Fruit fly (Drosophila melanogaster) whole organism, larva: Measurements from ENCODE around the gene Tbc1d22.

ENCODE experiments used
- noc ChIP-seq: fragments of 200-800 bp; sonication (Bioruptor generic); optimal IDR thresholded peaks from 3 replicates; lab custom pipeline; 2019; ENCODE audit warnings: missing biosample characterization, mild to moderate bottlenecking, missing genetic modification characterization, moderate library complexity

Tbc1d22 gene

dm6 chr3R:21097631-21098117, 4.3 kb upstream of the Tbc1d22 start, which contains the start of gene RhoGAP93B:
Gene RhoGAP93B (minus strand): TSS chr3R:21097827.
- peak; percentile 83 for TF ChIP-seq noc (tag; lab: Kevin White, UChicago)

dm6 chr3R:21102477-21102876, 478 bp downstream of the Tbc1d22 start:
- TF ChIP-seq noc (tag; lab: Kevin White, UChicago) = no peak

- TF ChIP-seq noc (tag; lab: Kevin White, UChicago) = no peak
These were observed 6.0 kb downstream of the Tbc1d22 start, which contains the start of the genes Sec15 and rtet for dm6 chr3R:21107907-21108591. Gene Sec15 (minus strand): TSS chr3R:21107972. Gene rtet (plus strand): TSS chr3R:21108446.

dm6 chr3R:21109712-21110111, 7.7 kb downstream of the Tbc1d22 start:
- no peak for TF ChIP-seq noc (tag; lab: Kevin White, UChicago)

dm6 chr3R:21111046-21111480, 9.1 kb downstream of the Tbc1d22 start, which contains the start of gene Rab11:
Gene Rab11 (plus strand): TSS chr3R:21111408.
- TF ChIP-seq noc (tag; lab: Kevin White, UChicago) = peak; percentile 76

- peak; percentile 14 for TF ChIP-seq noc (tag; lab: Kevin White, UChicago)
These were observed 10.2 kb downstream of the Tbc1d22 start for dm6 chr3R:21111964-21112740.

dm6 chr3R:21112742-21113465, 10.9 kb downstream of the Tbc1d22 start:
- TF ChIP-seq noc (tag; lab: Kevin White, UChicago) = peak; percentile 82

- TF ChIP-seq noc (tag; lab: Kevin White, UChicago) = no peak
These were observed 14.1 kb downstream of the Tbc1d22 start, which contains the start of gene ppan for dm6 chr3R:21116057-21116456. Gene ppan (plus strand): TSS chr3R:21116254.

- no peak for TF ChIP-seq noc (tag; lab: Kevin White, UChicago)
These were observed 16.8 kb downstream of the Tbc1d22 start, which contains the start of gene Bdbt for dm6 chr3R:21118784-21119183. Gene Bdbt (minus strand): TSS chr3R:21118856.

dm6 chr3R:21124225-21124624, 22.2 kb downstream of the Tbc1d22 start:
- no peak for TF ChIP-seq noc (tag; lab: Kevin White, UChicago)

dm6 chr3R:21126673-21127284, 24.8 kb downstream of the Tbc1d22 start:
- no peak for TF ChIP-seq noc (tag; lab: Kevin White, UChicago)

- peak; percentile 63 for TF ChIP-seq noc (tag; lab: Kevin White, UChicago)
These were observed 25.5 kb downstream of the Tbc1d22 start, which contains the start of the genes slmb and CG5793 for dm6 chr3R:21127352-21127985. Gene slmb (minus strand): TSS chr3R:21127485. Gene CG5793 (plus strand): TSS chr3R:21127573.

dm6 chr3R:21129617-21130016, 27.6 kb downstream of the Tbc1d22 start, which contains the start of gene Obp93a:
Gene Obp93a (minus strand): TSS chr3R:21129717.
- TF ChIP-seq noc (tag; lab: Kevin White, UChicago) = no peak

- no peak for TF ChIP-seq noc (tag; lab: Kevin White, UChicago)
These were observed 28.1 kb downstream of the Tbc1d22 start, which contains the start of gene Ice2 for dm6 chr3R:21130050-21130449. Gene Ice2 (plus strand): TSS chr3R:21130216.
